Worm (Caenorhabditis elegans) whole organism, L4/young adult: ENCODE results near the gene Y49E10.16.

Source experiments
- W03F9.2 ChIP-seq: fragments of 150-350 bp; optimal IDR thresholded peaks from 2 replicates; lab custom pipeline; 2014; ENCODE audit warnings: missing biosample characterization, missing genetic modification characterization
- dao-5 ChIP-seq: sonication (generic microtip); optimal IDR thresholded peaks from 2 replicates; lab custom pipeline; 2016; ENCODE audit warnings: missing genotype, missing genetic modification characterization, moderate library complexity, missing compliant biosample characterization
- him-1 ChIP-seq: sonication (generic microtip); optimal IDR thresholded peaks from 2 replicates; lab custom pipeline; 2016; ENCODE audit warnings: missing genotype, missing genetic modification reagents, missing genetic modification characterization, missing compliant biosample characterization

DNA sequence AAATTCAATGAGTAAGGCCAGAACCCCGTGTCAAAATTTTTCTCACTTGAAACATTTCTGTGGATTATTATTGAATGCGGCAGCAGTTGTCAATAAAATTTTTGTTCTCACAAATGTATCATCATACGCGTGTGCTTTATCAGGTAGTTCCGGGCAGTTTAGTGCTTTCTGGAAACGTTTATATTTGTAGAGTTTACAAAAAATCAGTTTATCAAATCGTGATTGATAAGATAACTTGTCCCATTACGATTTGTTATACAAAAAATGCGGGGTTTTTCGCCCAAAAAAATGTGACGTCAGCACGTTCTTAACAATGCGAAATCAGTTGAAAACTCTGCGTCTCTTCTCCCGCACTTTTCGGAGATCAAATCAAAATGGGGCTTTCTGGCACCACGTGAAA is 14.9 kb downstream of the Y49E10.16 start:
- no peak for TF ChIP-seq him-1 (tag; lab: Kevin White, UChicago)
- no peak for TF ChIP-seq dao-5 (tag; lab: Kevin White, UChicago)
- TF ChIP-seq W03F9.2 (tag; lab: Kevin White, UChicago) = no peak
